Worm (Caenorhabditis elegans) whole organism, late embryonic: ENCODE data around the gene lact-2.

Experiments used
- C08G9.2 ChIP-seq: sonication (generic microtip); optimal IDR thresholded peaks from 2 replicates; lab custom pipeline; 2016; ENCODE audit warnings: mild to moderate bottlenecking, missing genetic modification characterization, moderate library complexity, missing compliant biosample characterization
- C38D4.7 ChIP-seq: fragments of 200-800 bp; sonication (Bioruptor generic); optimal IDR thresholded peaks from 2 replicates; lab custom pipeline; 2018; ENCODE audit warnings: mild to moderate bottlenecking, missing genetic modification characterization, moderate library complexity, missing compliant biosample characterization
- K09A11.1 ChIP-seq: sonication (generic microtip); optimal IDR thresholded peaks from 2 replicates; lab custom pipeline; 2017; ENCODE audit warnings: antibody characterized with exemption, mild to moderate bottlenecking, missing genetic modification characterization, missing compliant biosample characterization; ENCODE audit not compliant: insufficient read depth
- T23F11.4 ChIP-seq: fragments of 200-800 bp; sonication (Bioruptor generic); optimal IDR thresholded peaks from 2 replicates; lab custom pipeline; 2018; ENCODE audit warnings: mild to moderate bottlenecking, missing genetic modification characterization, missing compliant biosample characterization
- Y22D7AL.16 ChIP-seq: sonication (generic microtip); optimal IDR thresholded peaks from 2 replicates; lab custom pipeline; 2016; ENCODE audit warnings: missing genetic modification characterization, missing compliant biosample characterization
- ama-1 ChIP-seq: fragments of 150-350 bp; optimal IDR thresholded peaks from 2 replicates; lab custom pipeline; 2014
- ceh-14 ChIP-seq: sonication (generic microtip); optimal IDR thresholded peaks from 2 replicates; lab custom pipeline; 2016; ENCODE audit warnings: missing genotype, missing genetic modification characterization, missing compliant biosample characterization
- ceh-18 ChIP-seq: sonication (generic microtip); optimal IDR thresholded peaks from 2 replicates; lab custom pipeline; 2016; ENCODE audit warnings: missing genetic modification characterization, missing compliant biosample characterization
- ceh-22 ChIP-seq: sonication (generic microtip); optimal IDR thresholded peaks from 2 replicates; lab custom pipeline; 2017; ENCODE audit warnings: missing biosample characterization, missing genetic modification characterization
- ceh-30 ChIP-seq: fragments of 150-350 bp; optimal IDR thresholded peaks from 2 replicates; lab custom pipeline; 2014; ENCODE audit warnings: missing biosample characterization, missing genetic modification characterization
- ceh-31 ChIP-seq: sonication (generic microtip); optimal IDR thresholded peaks from 2 replicates; lab custom pipeline; 2016; ENCODE audit warnings: missing genetic modification characterization, missing compliant biosample characterization
- ceh-34 ChIP-seq: sonication (generic microtip); optimal IDR thresholded peaks from 2 replicates; lab custom pipeline; 2016; ENCODE audit warnings: mild to moderate bottlenecking, missing genetic modification characterization, missing compliant biosample characterization
- ceh-6 ChIP-seq: fragments of 200-800 bp; sonication (Bioruptor generic); optimal IDR thresholded peaks from 2 replicates; lab custom pipeline; 2018; ENCODE audit warnings: mild to moderate bottlenecking, missing genetic modification characterization, missing compliant biosample characterization
- ceh-9 ChIP-seq: sonication (generic microtip); optimal IDR thresholded peaks from 2 replicates; lab custom pipeline; 2016; ENCODE audit warnings: mild to moderate bottlenecking, missing genetic modification characterization, inconsistent platforms, missing compliant biosample characterization
- ets-4 ChIP-seq: sonication (generic microtip); optimal IDR thresholded peaks from 2 replicates; lab custom pipeline; 2016; ENCODE audit warnings: missing genetic modification characterization, missing compliant biosample characterization
- eyg-1 ChIP-seq: sonication (generic microtip); optimal IDR thresholded peaks from 2 replicates; lab custom pipeline; 2016; ENCODE audit warnings: missing genotype, missing genetic modification characterization, missing compliant biosample characterization
- fax-1 ChIP-seq: sonication (generic microtip); optimal IDR thresholded peaks from 2 replicates; lab custom pipeline; 2016; ENCODE audit warnings: missing genotype, missing genetic modification characterization, missing compliant biosample characterization
- hlh-15 ChIP-seq: sonication (generic microtip); optimal IDR thresholded peaks from 2 replicates; lab custom pipeline; 2016; ENCODE audit warnings: missing genetic modification characterization, missing compliant biosample characterization
- hlh-6 ChIP-seq: sonication (generic microtip); optimal IDR thresholded peaks from 2 replicates; lab custom pipeline; 2016; ENCODE audit warnings: missing genotype, missing genetic modification characterization, missing compliant biosample characterization
- hlh-8 ChIP-seq: sonication (generic microtip); optimal IDR thresholded peaks from 2 replicates; lab custom pipeline; 2016; ENCODE audit warnings: missing genotype, missing genetic modification characterization, missing compliant biosample characterization
- lim-6 ChIP-seq: sonication (generic microtip); optimal IDR thresholded peaks from 2 replicates; lab custom pipeline; 2016; ENCODE audit warnings: missing genetic modification characterization, missing compliant biosample characterization
- lin-11 ChIP-seq: fragments of 200-800 bp; sonication (Bioruptor generic); optimal IDR thresholded peaks from 2 replicates; lab custom pipeline; 2018; ENCODE audit warnings: mild to moderate bottlenecking, missing genetic modification characterization, missing compliant biosample characterization
- nfya-1 ChIP-seq: sonication (generic microtip); optimal IDR thresholded peaks from 2 replicates; lab custom pipeline; 2017; ENCODE audit warnings: missing genetic modification characterization, mild to moderate bottlenecking, missing compliant biosample characterization, antibody characterized with exemption, moderate library complexity
- nhr-11 ChIP-seq: fragments of 150-350 bp; optimal IDR thresholded peaks from 2 replicates; lab custom pipeline; 2014; ENCODE audit warnings: missing biosample characterization, missing genetic modification characterization
- pat-9 ChIP-seq: fragments of 200-800 bp; sonication (Bioruptor generic); optimal IDR thresholded peaks from 2 replicates; lab custom pipeline; 2018; ENCODE audit warnings: mild to moderate bottlenecking, missing genetic modification characterization, moderate library complexity, missing compliant biosample characterization
- pax-1 ChIP-seq: fragments of 150-350 bp; optimal IDR thresholded peaks from 2 replicates; lab custom pipeline; 2014; ENCODE audit warnings: missing biosample characterization, missing genetic modification characterization
- pqm-1 ChIP-seq: sonication (generic microtip); optimal IDR thresholded peaks from 2 replicates; lab custom pipeline; 2016; ENCODE audit warnings: missing genetic modification characterization, missing compliant biosample characterization
- pros-1 ChIP-seq: fragments of 150-350 bp; optimal IDR thresholded peaks from 2 replicates; lab custom pipeline; 2014; ENCODE audit warnings: missing biosample characterization, missing genetic modification reagents, missing genetic modification characterization
- rnt-1 ChIP-seq: sonication (generic microtip); optimal IDR thresholded peaks from 2 replicates; lab custom pipeline; 2016; ENCODE audit warnings: missing genetic modification characterization, missing compliant biosample characterization
- sox-4 ChIP-seq: sonication (generic microtip); optimal IDR thresholded peaks from 2 replicates; lab custom pipeline; 2017; ENCODE audit warnings: mild to moderate bottlenecking, missing genetic modification characterization, inconsistent platforms, missing compliant biosample characterization
- tbx-2 ChIP-seq: sonication (generic microtip); optimal IDR thresholded peaks from 2 replicates; lab custom pipeline; 2016; ENCODE audit warnings: missing genetic modification characterization, missing compliant biosample characterization
- unc-42 ChIP-seq: sonication (generic microtip); optimal IDR thresholded peaks from 2 replicates; lab custom pipeline; 2016; ENCODE audit warnings: missing genotype, missing genetic modification characterization, missing compliant biosample characterization
- unc-86 ChIP-seq: sonication (generic microtip); optimal IDR thresholded peaks from 2 replicates; lab custom pipeline; 2016; ENCODE audit warnings: missing genetic modification characterization, missing compliant biosample characterization

The lact-2 gene

ce11 chrII:10094190-10094923 is at the start of gene lact-2:
TSS of gene lact-2 (plus strand) at chrII:10094873.
- no peak for TF ChIP-seq C38D4.7 (GFP tag; lab: Kevin White, UChicago)
- TF ChIP-seq ceh-9 (tag; lab: Kevin White, UChicago) = no peak
- no peak for TF ChIP-seq sox-4
- TF ChIP-seq lin-11 (tag; lab: Kevin White, UChicago) = no peak
- TF ChIP-seq T23F11.4 = no peak
- no peak for TF ChIP-seq ceh-18 (tag; lab: Kevin White, UChicago)
- TF ChIP-seq hlh-15 (tag; lab: Kevin White, UChicago) = no peak

DNA sequence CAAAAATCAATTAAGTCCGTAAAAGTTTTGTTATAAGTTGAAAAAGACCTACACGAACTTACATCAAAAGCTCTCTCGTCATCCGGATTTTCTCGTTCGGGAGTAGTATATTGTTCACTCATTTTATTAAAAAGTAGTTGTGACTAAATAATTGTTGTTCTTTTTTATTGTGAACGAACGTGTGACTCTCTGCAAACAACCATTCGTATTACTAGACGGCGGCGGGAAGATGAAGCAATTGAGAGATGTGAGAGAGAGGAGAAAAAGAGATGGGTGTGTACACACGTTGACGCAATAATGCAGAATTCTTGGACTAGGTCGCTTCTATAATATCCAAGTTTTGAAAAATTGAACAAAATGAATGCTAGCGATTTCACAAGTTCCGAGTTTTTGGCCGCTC is 49.7 kb upstream of the lact-2 start, which contains the start of the genes F52H3.11 and bath-38:
F52H3.11 (minus strand) TSS at position 203 of the 400 bp plus-strand sequence.
bath-38 (minus strand) TSS at position 310 of the 400 bp plus-strand sequence.
- TF ChIP-seq ceh-31 (tag; lab: Kevin White, UChicago) = peak; percentile 42
- TF ChIP-seq unc-42 = peak; percentile 13
- peak; percentile 15 for TF ChIP-seq nfya-1
- no peak for TF ChIP-seq ceh-14 (tag; lab: Kevin White, UChicago)

DNA sequence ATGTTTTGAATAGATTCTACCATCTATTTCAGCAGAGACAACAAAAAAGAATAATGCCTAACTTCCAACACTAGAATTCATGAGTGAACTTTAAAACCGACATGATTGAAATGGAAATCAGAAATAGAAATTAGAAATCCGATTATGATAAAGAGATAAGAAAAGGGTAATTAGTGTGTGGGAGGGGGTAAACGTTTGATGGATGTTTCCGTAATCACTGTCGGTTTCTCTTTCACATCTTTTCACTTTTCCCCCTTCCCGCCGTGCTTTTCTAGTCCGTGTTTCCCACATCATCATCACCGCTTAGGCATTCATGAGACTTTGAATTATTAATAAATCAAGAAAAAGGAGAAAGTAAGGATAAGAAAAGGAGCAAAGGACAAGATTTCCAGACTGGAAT is 49.0 kb upstream of the lact-2 start:
- TF ChIP-seq nfya-1 (no peak), T23F11.4 (no peak), pros-1 (tag; lab: Kevin White, UChicago) (no peak), sox-4 (no peak), unc-86 (no peak), ceh-6 (GFP tag; lab: Kevin White, UChicago) (no peak), pax-1 (tag; lab: Kevin White, UChicago) (no peak), ceh-30 (tag; lab: Kevin White, UChicago) (no peak), ets-4 (tag; lab: Kevin White, UChicago) (no peak), eyg-1 (no peak), ceh-34 (no peak), pat-9 (tag; lab: Kevin White, UChicago) (no peak)

DNA sequence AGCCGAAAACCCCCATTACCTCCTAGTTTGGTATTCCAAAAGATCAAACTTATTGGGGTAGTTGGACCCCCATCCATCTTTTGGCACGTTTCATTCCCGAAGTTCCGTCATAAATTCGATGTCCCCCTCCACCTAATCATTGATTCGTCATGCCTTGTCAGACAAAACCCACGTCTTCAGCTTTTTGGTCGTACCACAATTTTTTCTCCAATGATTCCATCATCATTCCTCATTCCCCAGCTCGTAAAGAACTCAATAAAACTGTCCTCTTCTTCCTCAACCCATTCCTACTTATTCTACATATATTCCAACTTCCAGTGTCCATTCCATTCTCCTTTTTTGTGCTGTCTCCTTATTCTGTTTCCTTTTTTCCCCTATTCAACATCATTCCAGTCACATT is 46.1 kb upstream of the lact-2 start, which contains the start of gene flp-4:
flp-4 (plus strand) TSS at position 301 of the 400 bp plus-strand sequence.
- TF ChIP-seq fax-1 (tag; lab: Kevin White, UChicago) (no peak), hlh-8 (no peak), tbx-2 (tag; lab: Kevin White, UChicago) (no peak), pat-9 (tag; lab: Kevin White, UChicago) (no peak), nfya-1 (no peak), pros-1 (tag; lab: Kevin White, UChicago) (no peak), C08G9.2 (no peak), pqm-1 (tag; lab: Kevin White, UChicago) (no peak), hlh-15 (tag; lab: Kevin White, UChicago) (no peak), ama-1 (lab: Kevin White, UChicago) (no peak), Y22D7AL.16 (tag; lab: Kevin White, UChicago) (no peak), nhr-11 (no peak)
- TF ChIP-seq, all 69 proteins: peak for 0

DNA sequence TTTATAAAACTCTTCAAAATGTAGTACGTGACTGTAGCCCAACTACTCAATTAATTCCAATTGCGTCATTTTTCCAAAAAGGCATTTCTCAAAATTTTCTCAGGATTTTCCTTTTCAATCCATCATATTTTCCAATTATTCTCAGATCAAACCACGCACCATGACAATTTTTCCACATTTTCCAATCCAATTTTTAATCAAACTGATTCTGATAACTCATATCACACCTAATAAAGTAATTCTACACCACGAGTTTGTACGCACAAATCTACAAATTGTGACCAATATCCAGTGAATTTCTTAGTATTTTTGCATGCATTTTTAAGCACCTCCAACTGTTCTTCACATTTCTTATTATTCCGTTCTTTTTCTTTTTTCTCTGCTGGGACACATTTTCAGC is 43.2 kb upstream of the lact-2 start:
- no peak for TF ChIP-seq lim-6 (tag; lab: Kevin White, UChicago)
- TF ChIP-seq ceh-30 (tag; lab: Kevin White, UChicago) = no peak
- TF ChIP-seq pros-1 (tag; lab: Kevin White, UChicago) = no peak
- TF ChIP-seq ceh-22 (tag; lab: Kevin White, UChicago) = no peak
- no peak for TF ChIP-seq pat-9 (tag; lab: Kevin White, UChicago)
- TF ChIP-seq hlh-6 (tag; lab: Kevin White, UChicago) = no peak
- no peak for TF ChIP-seq pax-1 (tag; lab: Kevin White, UChicago)
- no peak for TF ChIP-seq K09A11.1 (tag; lab: Kevin White, UChicago)
- no peak for TF ChIP-seq rnt-1 (tag; lab: Kevin White, UChicago)
